Worm (Caenorhabditis elegans): ENCODE data around the gene ZK250.14.
A peak's percentile ranks its signal among the peaks of the same experiment; 100 is the strongest.
"Not testable (repeated sequence)": the region's sequence is repeated elsewhere in the genome, so short reads cannot be mapped to it uniquely, and the experiment has no call there.

The ZK250.14 gene

DNA sequence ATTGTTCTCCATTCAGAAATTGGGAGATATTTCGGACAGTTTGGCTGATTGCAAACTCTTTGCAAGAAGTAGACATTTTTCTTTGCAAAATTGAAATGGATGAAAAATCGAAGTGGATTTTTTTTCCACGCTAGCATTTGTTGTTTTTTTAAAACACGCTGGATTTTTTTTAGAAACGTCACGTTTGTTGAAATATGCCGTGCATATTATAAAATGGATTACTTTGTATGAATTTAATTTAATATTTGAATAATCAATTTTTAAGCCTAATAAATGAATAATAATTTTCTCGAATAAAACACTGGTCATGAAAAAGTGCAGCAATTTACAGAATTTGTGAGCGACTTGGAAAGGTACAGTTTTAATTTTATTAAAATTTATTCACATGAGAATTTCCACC is at the start of gene ZK250.14:
TSS of gene ZK250.14 (minus strand) at position 101 of the 400 bp plus-strand sequence.
- TF ChIP-seq mab-5 (tag; optimal IDR thresholded peaks at IDR 0.05) (no peak), tbx-8 (GFP tag; optimal IDR thresholded peaks at IDR 0.05) (no peak), unc-62 (GFP tag; optimal IDR thresholded peaks at IDR 0.05) (no peak), ceh-39 (tag; optimal IDR thresholded peaks at IDR 0.05) (no peak)

DNA sequence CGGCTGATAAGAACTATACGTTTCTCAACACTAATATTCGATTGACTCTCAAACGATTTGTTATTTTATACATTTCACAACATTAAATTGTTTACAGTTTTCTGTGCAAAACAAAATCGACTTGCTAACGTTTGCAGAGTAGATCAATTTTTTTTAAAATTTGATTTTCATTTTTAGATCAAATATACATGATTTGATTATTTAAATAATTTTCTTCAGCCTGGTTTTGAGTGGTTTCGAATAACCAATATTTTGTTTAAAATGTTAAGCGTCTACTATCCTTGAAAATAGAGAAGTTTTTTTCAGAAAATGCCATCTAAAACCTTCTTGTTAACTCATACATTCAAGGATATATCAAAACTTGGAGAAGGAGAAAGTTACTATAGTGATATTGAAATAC is 48.7 kb upstream of the ZK250.14 start, which contains the start of gene math-21:
TSS of gene math-21 (plus strand) at position 301 of the 400 bp plus-strand sequence.
- no peak for TF ChIP-seq elt-1 (tag; optimal IDR thresholded peaks at IDR 0.05; ENCODE audit: borderline replicate concordance, insufficient read depth)
- no peak for TF ChIP-seq lin-13 (tag; optimal IDR thresholded peaks at IDR 0.05)
- TF ChIP-seq unc-62 (GFP tag; optimal IDR thresholded peaks at IDR 0.05): no peak
- no peak for TF ChIP-seq lsy-2 (tag; optimal IDR thresholded peaks at IDR 0.05)
- TF ChIP-seq lin-32 (GFP tag; optimal IDR thresholded peaks at IDR 0.05): no peak
- TF ChIP-seq sptf-1 (tag; optimal IDR thresholded peaks at IDR 0.05): no peak
- no peak for TF ChIP-seq snpc-4 (tag; optimal IDR thresholded peaks at IDR 0.05)
- no peak for TF ChIP-seq ztf-11 (tag; optimal IDR thresholded peaks at IDR 0.05)
- TF ChIP-seq unc-120 (tag; optimal IDR thresholded peaks at IDR 0.05; ENCODE audit: poor library complexity, severe bottlenecking): no peak
- no peak for TF ChIP-seq ceh-39 (tag; optimal IDR thresholded peaks at IDR 0.05)
- no peak for TF ChIP-seq ceh-43 (GFP tag; optimal IDR thresholded peaks at IDR 0.05)
- TF ChIP-seq ceh-83 (GFP tag; optimal IDR thresholded peaks at IDR 0.05): no peak
- no peak for TF ChIP-seq blmp-1 (tag; optimal IDR thresholded peaks at IDR 0.05)
- no peak for TF ChIP-seq mep-1 (tag; optimal IDR thresholded peaks at IDR 0.05)
- TF ChIP-seq cnd-1 (tag; optimal IDR thresholded peaks at IDR 0.05): no peak
- TF ChIP-seq hlh-1 (tag; optimal IDR thresholded peaks at IDR 0.05): no peak
- no peak for TF ChIP-seq elt-3 (tag; optimal IDR thresholded peaks at IDR 0.05)
- TF ChIP-seq sem-2 (GFP tag; optimal IDR thresholded peaks at IDR 0.05): no peak
- no peak for TF ChIP-seq ces-1 (GFP tag; optimal IDR thresholded peaks at IDR 0.05)
- TF ChIP-seq M03D4.4 (tag; optimal IDR thresholded peaks at IDR 0.05): no peak

DNA sequence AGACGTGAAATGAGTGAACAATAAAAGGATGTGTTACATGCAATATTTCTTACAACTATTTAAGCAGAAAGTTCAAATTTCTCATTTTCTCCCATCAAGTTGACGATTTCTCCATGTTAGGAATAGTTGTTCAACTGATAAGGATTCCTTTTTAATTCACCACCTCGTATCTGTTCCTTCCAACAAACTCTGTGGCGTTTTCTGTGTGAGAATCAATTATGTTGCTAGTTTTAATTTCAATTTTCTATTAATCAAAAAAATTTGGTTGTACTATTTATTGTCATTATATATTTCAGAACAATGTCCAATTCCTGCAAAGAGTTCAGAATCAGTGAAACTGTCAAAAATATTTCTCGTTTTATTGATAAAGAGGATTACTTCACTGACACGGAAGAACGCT is 44.0 kb upstream of the ZK250.14 start, which contains the start of gene math-44:
TSS of gene math-44 (plus strand) at position 301 of the 400 bp plus-strand sequence.
- TF ChIP-seq lsy-2 (tag; optimal IDR thresholded peaks at IDR 0.05) (no peak), lin-13 (tag; optimal IDR thresholded peaks at IDR 0.05) (no peak), ztf-11 (tag; optimal IDR thresholded peaks at IDR 0.05) (no peak), sem-2 (GFP tag; optimal IDR thresholded peaks at IDR 0.05) (no peak), mab-5 (tag; optimal IDR thresholded peaks at IDR 0.05) (no peak), snpc-4 (tag; optimal IDR thresholded peaks at IDR 0.05) (no peak), elt-1 (tag; optimal IDR thresholded peaks at IDR 0.05; ENCODE audit: borderline replicate concordance, insufficient read depth) (no peak), ceh-43 (GFP tag; optimal IDR thresholded peaks at IDR 0.05) (no peak)

DNA sequence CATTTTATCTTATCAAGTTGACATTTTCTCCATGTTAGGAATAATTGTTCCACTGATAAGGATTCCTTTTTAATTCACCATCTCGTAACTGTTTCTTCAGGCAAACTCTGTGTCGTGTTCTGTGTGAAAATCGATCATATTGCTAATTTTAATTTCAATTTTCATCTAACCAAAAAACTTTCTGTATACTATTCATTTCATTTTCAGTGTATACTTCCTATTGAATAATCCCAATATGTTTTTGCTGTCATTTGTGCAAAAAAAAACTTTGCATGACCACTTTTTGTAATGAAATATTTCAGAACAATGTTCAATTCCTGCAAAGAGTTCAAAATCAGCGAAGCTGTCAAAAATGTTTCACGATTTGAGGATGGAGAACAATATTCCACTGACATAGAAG is 42.0 kb upstream of the ZK250.14 start, which contains the start of gene Y16E11A.4:
TSS of gene Y16E11A.4 (plus strand) at position 301 of the 400 bp plus-strand sequence.
- no peak for TF ChIP-seq unc-62 (GFP tag; optimal IDR thresholded peaks at IDR 0.05)
- no peak for TF ChIP-seq ceh-39 (tag; optimal IDR thresholded peaks at IDR 0.05)
- TF ChIP-seq nhr-2 (tag; optimal IDR thresholded peaks at IDR 0.05): no peak
- TF ChIP-seq drap-1 (GFP tag; optimal IDR thresholded peaks at IDR 0.05): no peak

DNA sequence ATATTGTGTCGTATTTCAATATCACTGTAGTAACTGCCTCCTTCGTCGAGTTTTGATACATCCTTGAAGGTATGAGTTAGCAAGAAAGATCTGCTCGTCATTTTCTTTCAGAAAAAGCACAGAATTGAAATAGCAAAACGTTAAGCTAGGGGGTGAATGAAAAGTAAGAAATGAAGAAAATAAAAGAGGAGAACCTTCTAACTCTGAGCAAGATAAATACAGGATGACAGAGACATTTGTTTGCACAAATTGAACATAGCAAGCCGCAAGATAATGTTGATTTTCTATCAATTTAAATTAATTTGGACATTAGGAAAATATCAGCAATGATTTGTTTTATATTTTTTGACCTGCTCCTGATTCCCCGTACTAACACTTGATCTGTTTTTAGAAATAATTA is 10.6 kb upstream of the ZK250.14 start, which contains the start of gene math-49:
TSS of gene math-49 (minus strand) at position 101 of the 400 bp plus-strand sequence.
- TF ChIP-seq lin-32 (GFP tag; optimal IDR thresholded peaks at IDR 0.05); lsy-2 (tag; optimal IDR thresholded peaks at IDR 0.05); unc-39 (tag; optimal IDR thresholded peaks at IDR 0.05): not testable (repeated sequence)

DNA sequence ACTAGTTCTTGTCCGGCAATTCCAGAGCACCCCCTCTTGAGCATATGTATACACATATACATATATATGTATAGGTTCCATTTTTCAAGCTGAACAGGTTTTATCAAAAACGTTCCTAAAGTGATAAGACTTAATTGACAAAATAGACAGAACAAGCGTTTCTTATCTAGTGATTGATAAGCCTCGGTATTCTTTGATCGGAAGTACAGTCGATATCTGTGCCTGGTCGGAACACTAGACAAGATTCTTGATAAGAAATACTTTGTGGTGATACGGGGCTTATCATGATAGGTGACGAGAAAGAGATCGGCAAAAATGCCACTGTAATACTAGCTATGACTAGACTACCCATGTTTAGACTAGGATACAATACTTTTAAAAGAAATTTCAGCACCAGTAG is 4.1 kb upstream of the ZK250.14 start:
- TF ChIP-seq elt-3 (tag; optimal IDR thresholded peaks at IDR 0.05) (peak; percentile 70), tbx-8 (GFP tag; optimal IDR thresholded peaks at IDR 0.05) (no peak)

DNA sequence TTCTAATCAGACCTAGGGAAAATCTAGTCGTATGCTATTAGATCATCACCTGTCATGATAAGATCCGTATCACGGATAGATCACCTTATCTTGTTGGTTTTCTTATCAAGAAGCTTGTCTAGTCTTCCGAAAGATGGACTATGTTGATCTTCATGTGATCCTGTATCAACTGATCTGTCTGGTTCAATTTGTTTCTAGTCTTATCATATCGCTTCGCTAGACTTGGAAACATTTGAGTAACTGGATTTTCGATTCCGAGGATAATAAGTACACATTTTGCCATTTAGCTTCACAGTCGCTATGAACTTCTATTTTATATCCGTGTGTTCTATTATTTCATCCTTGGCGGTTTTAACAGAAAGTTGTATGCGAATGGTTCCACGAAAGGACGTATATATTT is 3.4 kb upstream of the ZK250.14 start, which contains the start of gene ZK250.2:
TSS of gene ZK250.2 (plus strand) at position 301 of the 400 bp plus-strand sequence.
- TF ChIP-seq lin-32 (GFP tag; optimal IDR thresholded peaks at IDR 0.05); ceh-43 (GFP tag; optimal IDR thresholded peaks at IDR 0.05); hlh-1 (tag; optimal IDR thresholded peaks at IDR 0.05): not testable (repeated sequence)

Measured in whole organism, mixed stage, embryonic.